Worm (Caenorhabditis elegans) whole organism, L2 larva: ENCODE results near the gene R160.10.

ENCODE experiments used
- aly-2 ChIP-seq: fragments of 150-350 bp; optimal IDR thresholded peaks from 2 replicates; lab custom pipeline; 2014; ENCODE audit warnings: missing biosample characterization, missing genetic modification characterization
- elt-1 ChIP-seq: fragments of 150-350 bp; optimal IDR thresholded peaks from 2 replicates; lab custom pipeline; 2014; ENCODE audit warnings: missing biosample characterization, missing genetic modification characterization
- elt-3 ChIP-seq: sonication (generic microtip); optimal IDR thresholded peaks from 2 replicates; lab custom pipeline; 2017; ENCODE audit warnings: missing biosample characterization, missing genetic modification characterization
- fos-1 ChIP-seq: fragments of 150-350 bp; optimal IDR thresholded peaks from 2 replicates; lab custom pipeline; 2014; ENCODE audit warnings: missing biosample characterization, missing genetic modification characterization
- mdl-1 ChIP-seq, 2 experiments: fragments of 150-350 bp in 1 of 2; sonication (generic microtip) in 1 of 2; optimal IDR thresholded peaks; 2 replicates each; lab custom pipeline; 2017; ENCODE audit warnings: missing biosample characterization in 2 of 2, missing genetic modification characterization in 2 of 2
- nhr-12 ChIP-seq: fragments of 150-350 bp; optimal IDR thresholded peaks from 2 replicates; lab custom pipeline; 2014; ENCODE audit warnings: missing biosample characterization, missing genetic modification characterization
- nhr-21 ChIP-seq: fragments of 150-350 bp; optimal IDR thresholded peaks from 2 replicates; lab custom pipeline; 2014; ENCODE audit warnings: missing biosample characterization, missing genetic modification characterization
- nhr-77 ChIP-seq: fragments of 150-350 bp; optimal IDR thresholded peaks from 2 replicates; lab custom pipeline; 2014; ENCODE audit warnings: missing biosample characterization, missing genetic modification characterization
- skn-1 ChIP-seq: sonication (generic microtip); optimal IDR thresholded peaks from 2 replicates; lab custom pipeline; 2017; ENCODE audit warnings: missing biosample characterization, missing genetic modification characterization
- unc-39 ChIP-seq: fragments of 150-350 bp; optimal IDR thresholded peaks from 2 replicates; lab custom pipeline; 2014; ENCODE audit warnings: missing biosample characterization, missing genetic modification characterization
- unc-62 ChIP-seq: fragments of 150-350 bp; optimal IDR thresholded peaks from 2 replicates; lab custom pipeline; 2014; ENCODE audit warnings: missing biosample characterization, missing genetic modification reagents, missing genetic modification characterization
- zag-1 ChIP-seq: fragments of 150-350 bp; optimal IDR thresholded peaks from 2 replicates; lab custom pipeline; 2014; ENCODE audit warnings: missing biosample characterization, missing genetic modification characterization
- ztf-11 ChIP-seq: sonication (generic microtip); optimal IDR thresholded peaks from 2 replicates; lab custom pipeline; 2017; ENCODE audit warnings: missing biosample characterization, missing genetic modification characterization

DNA sequence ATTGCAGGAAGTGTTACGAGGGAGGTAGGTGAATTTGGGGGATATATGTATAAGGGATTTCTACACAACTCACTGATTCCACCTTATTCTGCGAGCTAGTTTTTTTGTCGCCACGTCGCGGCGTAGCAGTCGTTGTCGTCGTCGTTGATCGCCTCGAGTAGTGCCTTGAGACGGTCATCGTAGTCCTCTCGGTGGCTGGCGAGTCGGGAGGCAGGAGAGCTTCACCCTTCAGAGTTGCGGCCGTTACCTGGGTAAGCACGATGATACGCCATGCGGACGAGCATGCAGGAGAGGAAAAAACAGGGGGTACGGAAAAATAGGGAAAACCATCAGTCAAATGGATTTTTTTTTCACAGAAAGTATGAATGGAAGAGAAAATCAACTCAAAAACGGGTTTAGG is 45.9 kb upstream of the R160.10 start:
- TF ChIP-seq nhr-12 (tag; lab: Kevin White, UChicago) (no peak), aly-2 (no peak), zag-1 (tag; lab: Kevin White, UChicago) (no peak), fos-1 (tag; lab: Kevin White, UChicago) (no peak), unc-62 (no peak), ztf-11 (tag; lab: Kevin White, UChicago) (no peak), unc-39 (tag; lab: Kevin White, UChicago) (no peak), elt-3 (tag; lab: Kevin White, UChicago) (no peak), elt-1 (no peak), nhr-77 (tag; lab: Kevin White, UChicago) (no peak), mdl-1 (tag; optimal IDR thresholded peaks at IDR 0.05; lab: Kevin White, UChicago) (no peak), nhr-21 (tag; lab: Kevin White, UChicago) (no peak), skn-1 (tag; lab: Kevin White, UChicago) (no peak)
